Worm (Caenorhabditis elegans): ENCODE results near the gene zip-9.

DNA sequence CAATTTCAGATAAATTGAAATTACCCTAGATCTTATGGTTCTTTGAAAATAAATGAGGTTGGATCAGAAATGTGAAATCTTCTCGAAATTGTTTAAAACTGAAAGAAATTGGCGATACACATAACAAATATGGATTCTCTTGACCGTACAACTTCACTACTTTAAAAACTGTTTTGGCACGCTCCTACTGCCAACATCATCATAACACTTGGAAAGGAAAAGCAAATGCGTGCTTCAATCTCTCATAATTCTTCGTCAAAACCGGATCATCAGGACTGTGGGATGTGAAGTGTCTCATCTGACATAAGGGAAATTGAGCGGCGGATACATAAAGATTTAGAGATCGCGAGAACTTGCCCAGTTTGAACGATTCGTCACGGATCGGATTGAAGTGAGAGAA lies 44.2 kb upstream of the zip-9 start, which contains the start of gene F32D8.7:
- TF ChIP-seq pha-4 (tag; optimal IDR thresholded peaks at IDR 0.05), result no peak
- TF ChIP-seq K09A11.1 (tag; optimal IDR thresholded peaks at IDR 0.05; ENCODE audit: insufficient read depth), result no peak
- TF ChIP-seq hlh-13 (GFP tag; optimal IDR thresholded peaks at IDR 0.05), result no peak
- no peak for TF ChIP-seq ama-1 (optimal IDR thresholded peaks at IDR 0.05)
- no peak for TF ChIP-seq nhr-11 (tag; optimal IDR thresholded peaks at IDR 0.05)
- TF ChIP-seq ref-2 (tag; optimal IDR thresholded peaks at IDR 0.05), result no peak
- TF ChIP-seq fkh-10 (GFP tag; optimal IDR thresholded peaks at IDR 0.05), result no peak
- TF ChIP-seq pros-1 (tag; optimal IDR thresholded peaks at IDR 0.05), result no peak
- no peak for TF ChIP-seq elt-2 (tag; optimal IDR thresholded peaks at IDR 0.05)
- no peak for TF ChIP-seq zip-5 (tag; optimal IDR thresholded peaks at IDR 0.05)
- no peak for TF ChIP-seq sox-2 (GFP tag; IDR thresholded peaks at IDR 0.05)

Data from whole organism, late embryonic.